Worm (Caenorhabditis elegans) whole organism, L2 larva: ENCODE data around the gene sel-13.

Source experiments
- C34F6.9 ChIP-seq: fragments of 150-350 bp; optimal IDR thresholded peaks from 2 replicates; lab custom pipeline; 2014; ENCODE audit warnings: missing biosample characterization, missing genetic modification characterization
- F13H6.1 ChIP-seq: sonication (generic microtip); optimal IDR thresholded peaks from 2 replicates; lab custom pipeline; 2016; ENCODE audit warnings: missing genetic modification characterization, missing compliant biosample characterization
- R02D3.7 ChIP-seq: fragments of 150-350 bp; optimal IDR thresholded peaks from 2 replicates; lab custom pipeline; 2014; ENCODE audit warnings: missing biosample characterization, missing genetic modification characterization
- Y55F3AM.14 ChIP-seq: fragments of 200-800 bp; sonication (Bioruptor generic); optimal IDR thresholded peaks from 2 replicates; lab custom pipeline; 2018; ENCODE audit warnings: mild to moderate bottlenecking, missing genetic modification characterization, missing compliant biosample characterization
- ZK546.5 ChIP-seq: sonication (generic microtip); optimal IDR thresholded peaks from 2 replicates; lab custom pipeline; 2017; ENCODE audit warnings: missing biosample characterization, missing genetic modification characterization
- aly-2 ChIP-seq: fragments of 150-350 bp; optimal IDR thresholded peaks from 2 replicates; lab custom pipeline; 2014; ENCODE audit warnings: missing biosample characterization, missing genetic modification characterization
- crh-2 ChIP-seq: sonication (generic microtip); optimal IDR thresholded peaks from 2 replicates; lab custom pipeline; 2017; ENCODE audit warnings: missing biosample characterization, missing genetic modification characterization
- dmd-4 ChIP-seq: sonication (generic microtip); optimal IDR thresholded peaks from 2 replicates; lab custom pipeline; 2017; ENCODE audit warnings: missing biosample characterization, missing genetic modification characterization
- egl-27 ChIP-seq: sonication (generic microtip); optimal IDR thresholded peaks from 3 replicates; lab custom pipeline; 2017; ENCODE audit warnings: missing biosample characterization, missing genetic modification reagents, missing genetic modification characterization
- elt-3 ChIP-seq: sonication (generic microtip); optimal IDR thresholded peaks from 2 replicates; lab custom pipeline; 2017; ENCODE audit warnings: missing biosample characterization, missing genetic modification characterization
- fos-1 ChIP-seq: fragments of 150-350 bp; optimal IDR thresholded peaks from 2 replicates; lab custom pipeline; 2014; ENCODE audit warnings: missing biosample characterization, missing genetic modification characterization
- lin-11 ChIP-seq: fragments of 150-350 bp; sonication (generic microtip); optimal IDR thresholded peaks from 2 replicates; lab custom pipeline; 2014; ENCODE audit warnings: missing biosample characterization, missing genetic modification characterization, inconsistent platforms, mixed read lengths
- lin-13 ChIP-seq: fragments of 150-350 bp; optimal IDR thresholded peaks from 2 replicates; lab custom pipeline; 2014; ENCODE audit warnings: missing biosample characterization, missing genetic modification reagents, missing genetic modification characterization
- lsy-2 ChIP-seq, 2 experiments: fragments of 150-350 bp in 1 of 2; sonication (generic microtip) in 1 of 2; optimal IDR thresholded peaks; 2 replicates each; lab custom pipeline; 2014 to 2017; ENCODE audit warnings: missing biosample characterization in 2 of 2, missing genetic modification characterization in 2 of 2
- mab-5 ChIP-seq: fragments of 150-350 bp; optimal IDR thresholded peaks from 2 replicates; lab custom pipeline; 2014; ENCODE audit warnings: missing biosample characterization, missing genetic modification characterization
- mbf-1 ChIP-seq: sonication (generic microtip); optimal IDR thresholded peaks from 2 replicates; lab custom pipeline; 2017; ENCODE audit warnings: missing biosample characterization, missing genetic modification characterization
- mdl-1 ChIP-seq, 2 experiments: fragments of 150-350 bp in 1 of 2; sonication (generic microtip) in 1 of 2; optimal IDR thresholded peaks; 2 replicates each; lab custom pipeline; 2017; ENCODE audit warnings: missing biosample characterization in 2 of 2, missing genetic modification characterization in 2 of 2
- nhr-10 ChIP-seq: sonication (generic microtip); optimal IDR thresholded peaks from 2 replicates; lab custom pipeline; 2017; ENCODE audit warnings: missing biosample characterization, missing genetic modification characterization
- nhr-129 ChIP-seq: fragments of 150-350 bp; optimal IDR thresholded peaks from 2 replicates; lab custom pipeline; 2014; ENCODE audit warnings: missing biosample characterization, missing genetic modification characterization
- nhr-23 ChIP-seq: fragments of 150-350 bp; optimal IDR thresholded peaks from 2 replicates; lab custom pipeline; 2014; ENCODE audit warnings: missing biosample characterization, missing genetic modification reagents, missing genetic modification characterization
- peb-1 ChIP-seq: fragments of 150-350 bp; optimal IDR thresholded peaks from 2 replicates; lab custom pipeline; 2014; ENCODE audit warnings: missing biosample characterization, missing genetic modification characterization
- skn-1 ChIP-seq: sonication (generic microtip); optimal IDR thresholded peaks from 2 replicates; lab custom pipeline; 2017; ENCODE audit warnings: missing biosample characterization, missing genetic modification characterization
- sma-3 ChIP-seq: sonication (generic microtip); optimal IDR thresholded peaks from 2 replicates; lab custom pipeline; 2016; ENCODE audit warnings: missing genetic modification reagents, missing genetic modification characterization, missing compliant biosample characterization
- sma-9 ChIP-seq, 2 experiments: fragments of 150-350 bp in 1 of 2; sonication (generic microtip) in 1 of 2; optimal IDR thresholded peaks; 2 replicates each; lab custom pipeline; 2014 to 2016; ENCODE audit warnings: missing genetic modification characterization in 2 of 2, mild to moderate bottlenecking in 1 of 2, missing biosample characterization in 1 of 2, missing compliant biosample characterization in 1 of 2, missing genetic modification reagents in 1 of 2, moderate library complexity in 1 of 2
- snpc-4 ChIP-seq: fragments of 150-350 bp; optimal IDR thresholded peaks from 2 replicates; lab custom pipeline; 2014; ENCODE audit warnings: missing biosample characterization, missing genetic modification characterization
- unc-39 ChIP-seq: fragments of 150-350 bp; optimal IDR thresholded peaks from 2 replicates; lab custom pipeline; 2014; ENCODE audit warnings: missing biosample characterization, missing genetic modification characterization
- unc-55 ChIP-seq: fragments of 150-350 bp; sonication (generic microtip); optimal IDR thresholded peaks from 3 replicates; lab custom pipeline; 2014; ENCODE audit warnings: missing biosample characterization, missing genetic modification reagents, missing genetic modification characterization
- unc-62 ChIP-seq: fragments of 150-350 bp; optimal IDR thresholded peaks from 2 replicates; lab custom pipeline; 2014; ENCODE audit warnings: missing biosample characterization, missing genetic modification reagents, missing genetic modification characterization
- zag-1 ChIP-seq: fragments of 150-350 bp; optimal IDR thresholded peaks from 2 replicates; lab custom pipeline; 2014; ENCODE audit warnings: missing biosample characterization, missing genetic modification characterization
- ztf-1 ChIP-seq: fragments of 200-800 bp; sonication (Bioruptor generic); conservative IDR thresholded peaks from 2 replicates; pipeline ENCODE4 v1.3.6; 2022; ENCODE audit warnings: missing genetic modification characterization, missing compliant biosample characterization
- ztf-11 ChIP-seq: sonication (generic microtip); optimal IDR thresholded peaks from 2 replicates; lab custom pipeline; 2017; ENCODE audit warnings: missing biosample characterization, missing genetic modification characterization
- ztf-4 ChIP-seq: fragments of 150-350 bp; optimal IDR thresholded peaks from 2 replicates; lab custom pipeline; 2014; ENCODE audit warnings: missing biosample characterization, missing genetic modification characterization

Gene sel-13

DNA sequence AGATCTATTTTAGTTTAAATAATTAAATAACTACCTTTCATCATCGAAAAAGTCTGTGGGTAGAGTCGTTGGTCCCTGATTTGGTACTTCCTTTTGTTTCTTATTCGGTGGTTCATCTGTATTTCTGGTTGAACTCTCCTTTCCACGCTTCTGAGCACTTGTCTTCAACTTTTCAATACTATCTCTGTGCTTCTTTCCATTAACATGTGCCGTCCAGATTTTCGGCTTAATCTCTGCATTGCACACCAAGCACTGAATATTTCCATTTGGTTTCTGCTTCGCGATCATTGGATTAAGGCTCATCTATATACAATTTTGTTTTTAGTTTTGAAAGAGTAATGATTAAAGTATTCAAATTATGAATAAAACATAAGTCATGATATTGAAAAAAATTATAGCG, at the start of gene sel-13:
TSS of gene sel-13 (minus strand) at position 303 of the 400 bp plus-strand sequence.
- TF ChIP-seq mab-5 (no peak), sma-3 (GFP tag; lab: Kevin White, UChicago) (no peak), nhr-23 (tag; lab: Kevin White, UChicago) (no peak), ztf-11 (tag; lab: Kevin White, UChicago) (no peak), fos-1 (tag; lab: Kevin White, UChicago) (no peak), sma-9 (GFP tag; optimal IDR thresholded peaks at IDR 0.05; lab: Kevin White, UChicago) (no peak), sma-9 (tag; optimal IDR thresholded peaks at IDR 0.05; lab: Kevin White, UChicago) (no peak), C34F6.9 (tag; lab: Kevin White, UChicago) (no peak), snpc-4 (tag; lab: Kevin White, UChicago) (no peak), zag-1 (tag; lab: Kevin White, UChicago) (no peak), unc-39 (tag; lab: Kevin White, UChicago) (no peak), lin-13 (no peak), ZK546.5 (tag; lab: Kevin White, UChicago) (no peak)

DNA sequence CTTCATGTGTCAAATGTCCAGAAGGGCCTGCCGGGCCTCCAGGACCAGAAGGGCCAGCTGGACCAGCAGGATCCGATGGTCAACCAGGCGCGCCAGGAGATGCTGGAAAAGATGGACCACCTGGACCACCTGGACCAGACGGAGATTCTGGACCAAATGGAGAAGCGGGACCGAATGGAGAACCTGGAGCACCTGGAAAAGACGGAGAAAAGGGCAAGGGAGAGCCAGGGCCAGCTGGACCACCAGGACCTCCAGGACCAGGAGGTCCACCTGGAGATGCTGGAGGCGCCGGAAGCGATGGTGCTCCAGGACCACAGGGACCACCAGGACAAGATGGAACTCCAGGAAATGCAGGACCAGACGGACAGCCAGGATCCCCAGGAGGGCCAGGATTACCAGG, 48.6 kb upstream of the sel-13 start:
- no peak for TF ChIP-seq lsy-2 (tag; optimal IDR thresholded peaks at IDR 0.05; lab: Kevin White, UChicago)
- no peak for TF ChIP-seq nhr-129 (tag; lab: Kevin White, UChicago)
- TF ChIP-seq Y55F3AM.14 (GFP tag; lab: Kevin White, UChicago), result no peak
- no peak for TF ChIP-seq lin-13
- TF ChIP-seq fos-1 (tag; lab: Kevin White, UChicago), result no peak
- no peak for TF ChIP-seq mbf-1
- no peak for TF ChIP-seq C34F6.9 (tag; lab: Kevin White, UChicago)
- TF ChIP-seq ztf-4 (tag; lab: Kevin White, UChicago), result no peak
- no peak for TF ChIP-seq R02D3.7
- no peak for TF ChIP-seq peb-1 (tag; lab: Kevin White, UChicago)
- no peak for TF ChIP-seq unc-62 (GFP tag; lab: Kevin White, UChicago)
- TF ChIP-seq F13H6.1 (tag; lab: Kevin White, UChicago), result no peak
- no peak for TF ChIP-seq nhr-10 (tag; lab: Kevin White, UChicago)
- no peak for TF ChIP-seq elt-3 (tag; lab: Kevin White, UChicago)
- TF ChIP-seq crh-2, result no peak
- no peak for TF ChIP-seq ztf-1 (GFP tag; lab: Robert Waterston, UW)
- no peak for TF ChIP-seq mab-5

DNA sequence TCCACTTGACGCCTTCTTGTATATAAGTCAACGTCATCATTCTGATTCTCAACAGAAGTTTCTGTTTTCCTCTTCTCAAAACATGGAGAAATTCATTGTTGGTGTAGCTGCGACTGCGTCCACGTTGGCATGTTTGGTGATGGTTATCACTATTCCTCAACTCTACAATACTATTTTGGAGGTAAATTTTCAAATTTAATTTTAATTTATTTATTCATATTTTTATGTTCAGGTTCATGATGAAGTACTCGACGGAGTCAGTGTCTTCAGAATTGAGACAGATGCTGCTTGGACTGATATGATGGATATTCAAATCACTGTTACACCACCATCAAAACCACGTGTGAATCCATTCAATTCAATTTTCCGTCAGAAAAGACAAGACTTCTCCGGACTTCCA, 48.1 kb upstream of the sel-13 start, which contains the start of gene col-89:
TSS of gene col-89 (plus strand) at position 19 of the 400 bp plus-strand sequence.
- TF ChIP-seq elt-3 (tag; lab: Kevin White, UChicago) (no peak), ZK546.5 (tag; lab: Kevin White, UChicago) (no peak), sma-3 (GFP tag; lab: Kevin White, UChicago) (no peak), mdl-1 (tag; optimal IDR thresholded peaks at IDR 0.05; lab: Kevin White, UChicago) (no peak), nhr-23 (tag; lab: Kevin White, UChicago) (no peak), skn-1 (tag; lab: Kevin White, UChicago) (no peak), fos-1 (tag; lab: Kevin White, UChicago) (no peak), ztf-4 (tag; lab: Kevin White, UChicago) (no peak), aly-2 (tag; lab: Kevin White, UChicago) (no peak), unc-39 (tag; lab: Kevin White, UChicago) (no peak), snpc-4 (tag; lab: Kevin White, UChicago) (no peak), lin-11 (tag; lab: Kevin White, UChicago) (no peak), peb-1 (tag; lab: Kevin White, UChicago) (no peak), F13H6.1 (tag; lab: Kevin White, UChicago) (no peak), dmd-4 (no peak), R02D3.7 (no peak)
- TF ChIP-seq, all 48 proteins: peak for 0

DNA sequence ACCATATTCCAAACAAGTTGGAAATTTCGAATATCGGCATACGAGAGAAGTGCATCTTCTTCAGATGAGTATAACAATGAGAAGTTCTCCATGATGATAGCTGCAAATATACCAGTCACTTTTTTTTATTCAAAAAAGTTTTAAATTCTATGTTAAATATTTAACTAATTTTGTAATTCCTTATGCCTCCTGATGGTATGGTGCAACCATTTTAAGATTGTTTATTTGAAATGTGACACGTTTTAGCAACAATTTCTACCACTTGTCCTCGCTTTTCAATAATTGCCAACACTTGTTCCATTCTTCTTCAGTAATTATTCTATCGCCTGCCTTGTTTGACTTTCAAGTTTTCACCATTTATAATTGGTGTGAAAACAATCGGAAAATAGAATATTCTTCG, 45.9 kb upstream of the sel-13 start, which contains the start of gene F17C8.6:
TSS of gene F17C8.6 (minus strand) at position 101 of the 400 bp plus-strand sequence.
- TF ChIP-seq R02D3.7, result no peak
- no peak for TF ChIP-seq ztf-11 (tag; lab: Kevin White, UChicago)
- TF ChIP-seq egl-27 (tag; lab: Kevin White, UChicago), result no peak
- TF ChIP-seq skn-1 (tag; lab: Kevin White, UChicago), result no peak
- no peak for TF ChIP-seq unc-55 (GFP tag; lab: Kevin White, UChicago)
- TF ChIP-seq elt-3 (tag; lab: Kevin White, UChicago), result no peak
- no peak for TF ChIP-seq zag-1 (tag; lab: Kevin White, UChicago)
- no peak for TF ChIP-seq crh-2
- no peak for TF ChIP-seq aly-2 (tag; lab: Kevin White, UChicago)
- TF ChIP-seq C34F6.9 (tag; lab: Kevin White, UChicago), result no peak
